Fruit fly (Drosophila melanogaster): ENCODE data around the gene mge.

Gene mge

DNA sequence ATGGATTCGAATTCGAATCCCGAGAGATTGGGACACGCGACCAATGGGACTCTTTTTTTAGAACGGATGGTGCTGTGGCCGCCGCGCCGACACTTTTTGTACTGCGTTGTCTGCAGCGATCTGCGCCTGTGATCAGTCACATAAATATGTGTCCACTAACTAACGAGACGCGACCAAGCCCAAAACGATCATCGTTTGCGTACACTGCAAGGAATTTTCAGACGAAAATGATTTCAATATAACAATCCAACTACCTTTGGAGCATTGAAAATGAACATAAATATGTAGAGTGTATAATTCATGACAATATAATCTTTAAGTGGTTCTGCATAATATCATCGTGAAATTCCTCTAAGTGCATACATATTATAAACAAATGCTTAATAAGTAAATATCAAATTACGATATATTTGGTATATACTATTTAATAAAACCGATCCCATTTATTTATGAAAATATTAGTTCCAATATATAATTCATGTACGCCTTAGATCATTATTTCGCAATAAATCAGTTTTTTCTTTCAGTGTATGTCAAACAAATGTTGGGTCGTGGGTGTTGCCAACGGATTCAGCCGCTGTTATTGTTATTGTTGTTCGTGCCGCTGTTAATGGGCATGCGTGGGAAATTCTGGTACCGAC is 26.0 kb upstream of the mge start, which contains the start of gene Eip63F-1 (continued):
- TF ChIP-seq tio (GFP tag; optimal IDR thresholded peaks at IDR 0.05): peak; percentile 49
- TF ChIP-seq CG2875 (GFP tag; optimal IDR thresholded peaks at IDR 0.05): no peak
- no peak for TF ChIP-seq Antp (GFP tag; optimal IDR thresholded peaks at IDR 0.05)
- TF ChIP-seq Taf1 (GFP tag; IDR thresholded peaks at IDR 0.05): no peak
- peak; percentile 85 for TF ChIP-seq Sox100B (GFP tag; optimal IDR thresholded peaks at IDR 0.05)
- peak; percentile 86 for TF ChIP-seq Med (GFP tag)
- TF ChIP-seq CG17328 (GFP tag; IDR thresholded peaks at IDR 0.05): peak; percentile 44; the same call in 1 of the 2 replicates
- peak; percentile 51 for TF ChIP-seq Deaf1 (tag; optimal IDR thresholded peaks at IDR 0.05)
- TF ChIP-seq CG12104 (GFP tag; optimal IDR thresholded peaks at IDR 0.05): peak; percentile 43
- TF ChIP-seq CG12769 (tag; optimal IDR thresholded peaks at IDR 0.05): peak; percentile 48
- no peak for TF ChIP-seq pan (optimal IDR thresholded peaks at IDR 0.05)
- TF ChIP-seq pan (GFP tag; optimal IDR thresholded peaks at IDR 0.05 in 1 of 2, IDR thresholded peaks at IDR 0.05 in 1 of 2): peak in 1 of 2 experiments; percentile 60
- no peak for TF ChIP-seq pros (GFP tag; optimal IDR thresholded peaks at IDR 0.05)
- TF ChIP-seq sqz (GFP tag; optimal IDR thresholded peaks at IDR 0.05): no peak
- TF ChIP-seq nerfin-1 (tag; optimal IDR thresholded peaks at IDR 0.05): peak; percentile 56
- peak; percentile 78 for TF ChIP-seq CG10147 (GFP tag; optimal IDR thresholded peaks at IDR 0.05)
- TF ChIP-seq chm (GFP tag; IDR thresholded peaks at IDR 0.05): no peak
- 0 out of 3 replicates have a peak, but pooled peaks have one; percentile 13 for TF ChIP-seq ase (GFP tag; IDR thresholded peaks at IDR 0.05)
- no peak for TF ChIP-seq Dfd (GFP tag; optimal IDR thresholded peaks at IDR 0.05)
- TF ChIP-seq lmd (GFP tag; IDR thresholded peaks at IDR 0.05): peak; percentile 72
- TF ChIP-seq CG9932 (GFP tag; IDR thresholded peaks at IDR 0.05): peak; percentile 61
- peak; percentile 69 for TF ChIP-seq CG18262 (tag; optimal IDR thresholded peaks at IDR 0.05)
- TF ChIP-seq Dref (GFP tag; IDR thresholded peaks at IDR 0.05): no peak
- TF ChIP-seq gsb-n (tag; optimal IDR thresholded peaks at IDR 0.05): peak; percentile 8
- TF ChIP-seq Ptx1 (GFP tag; IDR thresholded peaks at IDR 0.05): peak; percentile 48
- TF ChIP-seq Elba2 (GFP tag; optimal IDR thresholded peaks at IDR 0.05): no peak
- peak; percentile 68 for TF ChIP-seq tap (tag; optimal IDR thresholded peaks at IDR 0.05)
- no peak for TF ChIP-seq h (optimal IDR thresholded peaks at IDR 0.05)
- TF ChIP-seq sd (tag; optimal IDR thresholded peaks at IDR 0.05): peak; percentile 36
- TF ChIP-seq Chrac-16 (GFP tag; optimal IDR thresholded peaks at IDR 0.05): peak; percentile 37
- peak in 1 of 2 experiments; percentile 85 for TF ChIP-seq Hr51 (GFP tag; optimal IDR thresholded peaks at IDR 0.05)
- TF ChIP-seq tin (GFP tag; optimal IDR thresholded peaks at IDR 0.05): peak; percentile 55
- peak; percentile 45 for TF ChIP-seq Abd-B (GFP tag; optimal IDR thresholded peaks at IDR 0.05)
- TF ChIP-seq CG9727 (GFP tag; optimal IDR thresholded peaks at IDR 0.05): peak; percentile 64
- TF ChIP-seq CG11560 (tag; IDR thresholded peaks at IDR 0.05): no peak
- peak; percentile 60 for TF ChIP-seq Jarid2 (GFP tag; optimal IDR thresholded peaks at IDR 0.05)
- TF ChIP-seq CG12659 (GFP tag; optimal IDR thresholded peaks at IDR 0.05): peak; percentile 67
- no peak for TF ChIP-seq Dp (GFP tag; optimal IDR thresholded peaks at IDR 0.05)
- no peak for TF ChIP-seq Gsc (GFP tag; IDR thresholded peaks at IDR 0.05)
- TF ChIP-seq CG14710 (tag; optimal IDR thresholded peaks at IDR 0.05): peak; percentile 42
- no peak for TF ChIP-seq cad (GFP tag; optimal IDR thresholded peaks at IDR 0.05)
- TF ChIP-seq CG7372 (GFP tag; IDR thresholded peaks at IDR 0.05): 0 out of 2 replicates have a peak, but pooled peaks have one; percentile 16
- TF ChIP-seq pho (GFP tag; optimal IDR thresholded peaks at IDR 0.05): no peak
- no peak for TF ChIP-seq Neu2 (GFP tag; optimal IDR thresholded peaks at IDR 0.05; ENCODE audit: borderline replicate concordance)
- no peak for TF ChIP-seq CG9876 (GFP tag; optimal IDR thresholded peaks at IDR 0.05)
- peak; percentile 46; the same call in 1 of the 3 replicates for TF ChIP-seq ken (GFP tag; IDR thresholded peaks at IDR 0.05)
- no peak for TF ChIP-seq CG32772 (GFP tag; IDR thresholded peaks at IDR 0.05)
- peak; percentile 66 for TF ChIP-seq Blimp-1 (GFP tag; optimal IDR thresholded peaks at IDR 0.05)
- peak; percentile 82 for TF ChIP-seq CG3281 (GFP tag; optimal IDR thresholded peaks at IDR 0.05)
- TF ChIP-seq CG6254 (GFP tag; optimal IDR thresholded peaks at IDR 0.05): peak; percentile 28

Measured in whole organism, embryonic.